Worm (Caenorhabditis elegans) whole organism, L4/young adult: Measurements from ENCODE around the gene F44B9.5.

ENCODE experiments used
- W03F9.2 ChIP-seq: fragments of 150-350 bp; optimal IDR thresholded peaks from 2 replicates; lab custom pipeline; 2014; ENCODE audit warnings: missing biosample characterization, missing genetic modification characterization
- dao-5 ChIP-seq: sonication (generic microtip); optimal IDR thresholded peaks from 2 replicates; lab custom pipeline; 2016; ENCODE audit warnings: missing genotype, missing genetic modification characterization, moderate library complexity, missing compliant biosample characterization

DNA sequence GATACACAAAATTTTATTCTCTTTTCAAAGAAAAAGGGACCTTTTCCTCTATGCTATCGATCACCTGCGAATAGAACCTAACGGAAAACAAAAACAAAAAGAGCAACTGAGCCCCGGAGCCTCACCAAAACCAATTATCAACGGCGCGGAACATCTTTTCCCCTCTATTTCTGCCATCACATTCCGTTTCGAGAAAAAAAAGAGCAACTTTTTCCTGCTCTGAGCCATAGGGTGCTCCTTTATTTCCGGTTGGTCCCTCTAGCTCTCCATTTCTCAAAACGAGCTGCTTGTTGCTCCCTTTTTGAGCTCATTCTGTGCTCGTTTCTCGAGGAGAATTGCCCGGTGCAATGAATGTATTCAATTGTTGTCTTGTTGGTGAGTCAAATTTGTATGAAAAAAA, 36.7 kb downstream of the F44B9.5 start, which contains the start of gene clp-1:
- no peak for TF ChIP-seq W03F9.2 (tag; lab: Kevin White, UChicago)
- TF ChIP-seq dao-5 (tag; lab: Kevin White, UChicago), result no peak
